Worm (Caenorhabditis elegans) whole organism, midembryonic: ENCODE data around the gene pyk-2.

ENCODE experiments used
- flt-1 ChIP-seq: fragments of 200-800 bp; sonication (Bioruptor generic); IDR thresholded peaks from 2 replicates; pipeline ENCODE4 v1.3.6; 2022; ENCODE audit warnings: missing genetic modification characterization, missing compliant biosample characterization
- ztf-23 ChIP-seq: fragments of 200-800 bp; sonication (Bioruptor generic); IDR thresholded peaks from 2 replicates; pipeline ENCODE4 v1.3.6; 2022; ENCODE audit warnings: missing genetic modification reagents, missing genetic modification characterization, missing compliant biosample characterization
- ztf-29 ChIP-seq: fragments of 200-800 bp; sonication (Bioruptor generic); IDR thresholded peaks from 2 replicates; pipeline ENCODE4 v1.3.6; 2022; ENCODE audit warnings: missing genetic modification reagents, missing genetic modification characterization, missing compliant biosample characterization

DNA sequence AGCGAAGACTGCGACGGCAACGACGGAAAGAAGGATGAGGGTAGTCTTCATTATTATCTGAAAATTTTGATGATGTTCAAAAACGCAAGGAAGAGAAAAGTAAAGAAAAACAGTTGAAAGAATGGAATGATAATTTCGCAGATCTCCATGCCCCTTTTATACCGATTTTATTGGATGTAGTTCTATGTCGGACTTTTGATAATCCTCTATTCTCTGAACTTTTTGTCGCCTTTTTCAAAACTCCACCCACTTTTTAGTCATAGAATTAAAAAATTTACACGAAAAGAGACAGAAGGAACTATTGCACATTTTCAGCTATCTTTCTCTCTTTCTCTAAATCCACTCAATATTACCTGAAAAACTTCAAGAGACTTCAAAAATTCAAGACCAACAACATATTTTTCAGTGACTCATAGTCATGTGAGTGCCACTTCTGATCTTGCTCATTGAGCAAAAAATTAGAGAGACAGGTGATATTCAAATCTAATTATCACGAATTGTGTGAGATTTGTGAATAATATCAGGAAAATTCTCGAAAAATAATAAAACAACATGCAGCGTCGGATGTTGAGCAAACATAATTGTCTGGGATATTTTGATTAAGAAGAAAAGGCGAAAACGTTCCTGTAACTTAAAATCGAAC is 19.8 kb upstream of the pyk-2 start, which contains the start of gene F13E9.15:
- TF ChIP-seq ztf-29 (GFP tag; lab: Robert Waterston, UW) (no peak), ztf-23 (GFP tag; lab: Robert Waterston, UW) (no peak), flt-1 (no peak)
